Fruit fly (Drosophila melanogaster): ENCODE data around the gene CG6508.

DNA sequence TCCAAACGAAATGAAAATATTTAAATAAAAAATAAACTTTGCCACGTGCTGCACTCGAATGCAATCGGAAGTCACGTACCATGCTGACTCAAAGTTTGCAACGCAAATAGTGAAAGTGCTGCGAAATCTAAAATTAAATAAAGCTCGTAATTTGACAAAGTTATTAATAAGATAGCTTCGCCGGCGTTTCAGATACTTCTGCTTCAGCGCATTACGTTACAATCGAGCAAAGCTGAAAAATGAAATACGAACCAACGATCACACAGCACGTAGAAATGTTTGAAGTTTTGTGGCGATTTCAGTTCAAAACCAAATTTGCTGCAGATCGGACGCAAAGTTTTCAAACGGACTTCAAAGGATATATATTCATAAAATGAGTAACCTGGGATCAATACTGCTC is 51.0 kb downstream of the CG6508 start, which contains the start of gene CG12517:
- no peak for TF ChIP-seq CTCF (optimal IDR thresholded peaks at IDR 0.05)
- TF ChIP-seq CG8478 (optimal IDR thresholded peaks at IDR 0.05), result no peak
